Fruit fly (Drosophila melanogaster) whole organism, embryonic: ENCODE measurements around the gene Sld5.

Experiments
- Ada2b ChIP-seq: fragments of 200-800 bp; sonication (Bioruptor generic); IDR thresholded peaks from 2 replicates; pipeline ENCODE4 v1.3.6; 2022; ENCODE audit warnings: missing biosample characterization, missing genetic modification characterization
- CG10147 ChIP-seq: fragments of 200-800 bp; sonication (Bioruptor generic); optimal IDR thresholded peaks from 2 replicates; lab custom pipeline; 2019; ENCODE audit warnings: missing biosample characterization, mild to moderate bottlenecking, missing genetic modification characterization, moderate library complexity
- CG12769 ChIP-seq: fragments of 200-800 bp; sonication (Bioruptor generic); optimal IDR thresholded peaks from 2 replicates; lab custom pipeline; 2019; ENCODE audit warnings: missing biosample characterization, mild to moderate bottlenecking, missing genetic modification characterization, moderate library complexity
- CG15011 ChIP-seq: fragments of 200-800 bp; sonication (Bioruptor generic); optimal IDR thresholded peaks from 3 replicates; lab custom pipeline; 2018; ENCODE audit warnings: missing biosample characterization, mild to moderate bottlenecking, missing genetic modification characterization
- CG1529 ChIP-seq: fragments of 200-800 bp; sonication (Bioruptor generic); optimal IDR thresholded peaks from 3 replicates; lab custom pipeline; 2018; ENCODE audit warnings: missing biosample characterization, missing genetic modification characterization
- CG15479 ChIP-seq: fragments of 200-800 bp; sonication (Bioruptor generic); optimal IDR thresholded peaks from 3 replicates; lab custom pipeline; 2019; ENCODE audit warnings: missing biosample characterization, mild to moderate bottlenecking, missing genetic modification characterization, moderate library complexity
- CG1832 ChIP-seq: fragments of 200-800 bp; sonication (Bioruptor generic); optimal IDR thresholded peaks from 2 replicates; lab custom pipeline; 2017; ENCODE audit warnings: missing biosample characterization, mild to moderate bottlenecking, missing genetic modification characterization, inconsistent platforms
- CG18764 ChIP-seq: fragments of 200-800 bp; sonication (Bioruptor generic); optimal IDR thresholded peaks from 3 replicates; lab custom pipeline; 2016; ENCODE audit warnings: missing biosample characterization, missing genetic modification characterization
- CG30020 ChIP-seq: fragments of 200-800 bp; optimal IDR thresholded peaks from 2 replicates; lab custom pipeline; 2019; ENCODE audit warnings: missing biosample characterization, mild to moderate bottlenecking, missing genetic modification characterization, moderate library complexity
- CG31224 ChIP-seq: fragments of 200-800 bp; sonication (Bioruptor generic); IDR thresholded peaks from 2 replicates; pipeline ENCODE4 v1.3.6; 2022; ENCODE audit warnings: missing biosample characterization, missing genetic modification characterization
- CG32772 ChIP-seq: fragments of 200-800 bp; sonication (Bioruptor generic); IDR thresholded peaks from 2 replicates; pipeline ENCODE4 v1.3.6; 2022; ENCODE audit warnings: missing biosample characterization, missing genetic modification characterization
- CG34376 ChIP-seq: fragments of 200-800 bp; sonication (Bioruptor generic); optimal IDR thresholded peaks from 2 replicates; lab custom pipeline; 2018; ENCODE audit warnings: missing biosample characterization, mild to moderate bottlenecking, missing genetic modification characterization
- CG5245 ChIP-seq: fragments of 200-800 bp; sonication (Bioruptor generic); optimal IDR thresholded peaks from 3 replicates; lab custom pipeline; 2016; ENCODE audit warnings: missing biosample characterization, missing genetic modification characterization
- CG6272 ChIP-seq: fragments of 200-800 bp; sonication (Bioruptor generic); IDR thresholded peaks from 2 replicates; pipeline ENCODE4 v1.3.6; 2022; ENCODE audit warnings: missing biosample characterization, missing genetic modification characterization
- CG6654 ChIP-seq: fragments of 200-800 bp; sonication (Bioruptor generic); optimal IDR thresholded peaks from 2 replicates; lab custom pipeline; 2017; ENCODE audit warnings: missing biosample characterization, mild to moderate bottlenecking, missing genetic modification characterization
- CG8089 ChIP-seq: fragments of 200-800 bp; sonication (Bioruptor generic); optimal IDR thresholded peaks from 3 replicates; lab custom pipeline; 2016; ENCODE audit warnings: missing biosample characterization, missing genetic modification characterization
- CG8765 ChIP-seq: fragments of 200-800 bp; sonication (Bioruptor generic); IDR thresholded peaks from 2 replicates; pipeline ENCODE4 v1.3.6; 2022; ENCODE audit warnings: missing biosample characterization, missing genetic modification characterization
- CG8944 ChIP-seq: fragments of 200-800 bp; sonication (Bioruptor generic); optimal IDR thresholded peaks from 3 replicates; lab custom pipeline; 2016; ENCODE audit warnings: missing biosample characterization, missing genetic modification characterization
- CG9817 ChIP-seq: fragments of 200-800 bp; sonication (Bioruptor generic); optimal IDR thresholded peaks from 2 replicates; lab custom pipeline; 2018; ENCODE audit warnings: missing biosample characterization, mild to moderate bottlenecking, missing genetic modification characterization, moderate library complexity
- Camta ChIP-seq: fragments of 200-800 bp; sonication (Bioruptor generic); optimal IDR thresholded peaks from 2 replicates; lab custom pipeline; 2016; ENCODE audit warnings: missing biosample characterization, missing genetic modification characterization
- Dbx ChIP-seq: fragments of 200-800 bp; sonication (Bioruptor generic); IDR thresholded peaks from 3 replicates; pipeline ENCODE4 v1.3.6; 2022; ENCODE audit warnings: missing biosample characterization, missing genetic modification characterization
- Deaf1 ChIP-seq: fragments of 200-800 bp; optimal IDR thresholded peaks from 3 replicates; lab custom pipeline; 2019; ENCODE audit warnings: missing biosample characterization, mild to moderate bottlenecking, missing genetic modification characterization, moderate library complexity
- Doc2 ChIP-seq: fragments of 200-800 bp; sonication (Bioruptor generic); IDR thresholded peaks from 2 replicates; pipeline ENCODE4 v1.3.6; 2022; ENCODE audit warnings: missing biosample characterization, missing genetic modification characterization
- Fer1 ChIP-seq: fragments of 200-800 bp; sonication (Bioruptor generic); optimal IDR thresholded peaks from 2 replicates; lab custom pipeline; 2017; ENCODE audit warnings: missing biosample characterization, mild to moderate bottlenecking, missing genetic modification characterization
- Hmr ChIP-seq: fragments of 200-800 bp; sonication (Bioruptor generic); optimal IDR thresholded peaks from 3 replicates; lab custom pipeline; 2017; ENCODE audit warnings: mild to moderate bottlenecking, missing biosample characterization, missing genetic modification reagents, missing genetic modification characterization
- Hr51 ChIP-seq, 2 experiments: fragments of 200-800 bp; sonication (Bioruptor generic); optimal IDR thresholded peaks; 2 replicates in 1 of 2; 3 replicates in 1 of 2; lab custom pipeline; 2016 to 2018; ENCODE audit warnings: missing biosample characterization in 2 of 2, missing genetic modification characterization in 2 of 2, mild to moderate bottlenecking in 1 of 2, moderate library complexity in 1 of 2
- Sin3A ChIP-seq: fragments of >200 bp; optimal IDR thresholded peaks from 2 replicates; lab custom pipeline; 2018
- Sox102F ChIP-seq: fragments of 200-800 bp; sonication (Bioruptor generic); optimal IDR thresholded peaks from 2 replicates; lab custom pipeline; 2018; ENCODE audit warnings: missing biosample characterization, mild to moderate bottlenecking, missing genetic modification characterization, moderate library complexity
- bowl ChIP-seq: fragments of 200-800 bp; sonication (Bioruptor generic); IDR thresholded peaks from 2 replicates; pipeline ENCODE4 v1.3.6; 2022; ENCODE audit warnings: missing biosample characterization, missing genetic modification characterization
- caup ChIP-seq: fragments of 200-800 bp; sonication (Bioruptor generic); optimal IDR thresholded peaks from 3 replicates; lab custom pipeline; 2017; ENCODE audit warnings: missing biosample characterization, mild to moderate bottlenecking, missing genetic modification characterization, moderate library complexity; ENCODE audit not compliant: severe bottlenecking
- chinmo ChIP-seq: fragments of 200-800 bp; sonication (Bioruptor generic); IDR thresholded peaks from 4 replicates; pipeline ENCODE4 v1.3.6; 2022; ENCODE audit warnings: missing biosample characterization, missing genetic modification characterization; ENCODE audit not compliant: partially characterized antibody
- chm ChIP-seq: fragments of 200-800 bp; sonication (Bioruptor generic); IDR thresholded peaks from 2 replicates; pipeline ENCODE4 v1.3.6; 2022; ENCODE audit warnings: missing biosample characterization, missing genetic modification characterization
- danr ChIP-seq: fragments of 200-800 bp; sonication (Bioruptor generic); IDR thresholded peaks from 2 replicates; pipeline ENCODE4 v1.3.6; 2022; ENCODE audit warnings: missing biosample characterization, missing genetic modification characterization
- grau ChIP-seq: fragments of 200-800 bp; optimal IDR thresholded peaks from 3 replicates; lab custom pipeline; 2019; ENCODE audit warnings: missing biosample characterization, mild to moderate bottlenecking, missing genetic modification characterization, moderate library complexity
- gro ChIP-seq: fragments of 200-800 bp; sonication (Bioruptor generic); optimal IDR thresholded peaks from 2 replicates; lab custom pipeline; 2016; ENCODE audit warnings: missing biosample characterization, missing genetic modification characterization
- gsb ChIP-seq: fragments of 200-800 bp; sonication (Bioruptor generic); IDR thresholded peaks from 2 replicates; pipeline ENCODE4 v1.3.6; 2022; ENCODE audit warnings: missing biosample characterization, missing genetic modification characterization
- hth ChIP-seq: fragments of >200 bp; optimal IDR thresholded peaks from 2 replicates; lab custom pipeline; 2017; ENCODE audit warnings: inconsistent platforms
- kah ChIP-seq: fragments of 200-800 bp; sonication (Bioruptor generic); optimal IDR thresholded peaks from 2 replicates; lab custom pipeline; 2018; ENCODE audit warnings: missing biosample characterization, mild to moderate bottlenecking, missing genetic modification characterization
- oc ChIP-seq: fragments of 200-800 bp; sonication (Bioruptor generic); optimal IDR thresholded peaks from 2 replicates; lab custom pipeline; 2018; ENCODE audit warnings: missing biosample characterization, mild to moderate bottlenecking, missing genetic modification characterization, moderate library complexity
- odd ChIP-seq: fragments of 200-800 bp; sonication (Bioruptor generic); optimal IDR thresholded peaks from 2 replicates; lab custom pipeline; 2017; ENCODE audit warnings: missing biosample characterization, mild to moderate bottlenecking, missing genetic modification characterization
- onecut ChIP-seq: fragments of 200-800 bp; sonication (Bioruptor generic); IDR thresholded peaks from 2 replicates; pipeline ENCODE4 v1.3.6; 2022; ENCODE audit warnings: missing biosample characterization, missing genetic modification characterization
- pb ChIP-seq: fragments of 200-800 bp; sonication (Bioruptor generic); optimal IDR thresholded peaks from 3 replicates; lab custom pipeline; 2016; ENCODE audit warnings: missing biosample characterization, missing genetic modification characterization
- peb ChIP-seq: fragments of 200-800 bp; sonication (Bioruptor generic); IDR thresholded peaks from 2 replicates; pipeline ENCODE4 v1.3.6; 2022; ENCODE audit warnings: missing biosample characterization, missing genetic modification characterization
- pho ChIP-seq: fragments of 200-800 bp; sonication (Bioruptor generic); optimal IDR thresholded peaks from 2 replicates; lab custom pipeline; 2016; ENCODE audit warnings: missing biosample characterization, missing genetic modification characterization
- row ChIP-seq: fragments of 200-800 bp; sonication (Bioruptor generic); IDR thresholded peaks from 3 replicates; pipeline ENCODE4 v1.3.6; 2022; ENCODE audit warnings: missing biosample characterization, missing genetic modification characterization
- schlank ChIP-seq: fragments of 200-800 bp; sonication (Bioruptor generic); optimal IDR thresholded peaks from 2 replicates; lab custom pipeline; 2018; ENCODE audit warnings: missing biosample characterization, mild to moderate bottlenecking, missing genetic modification characterization
- sens-2 ChIP-seq: fragments of 200-800 bp; sonication (Bioruptor generic); IDR thresholded peaks from 2 replicates; pipeline ENCODE4 v1.3.6; 2022; ENCODE audit warnings: missing biosample characterization, missing genetic modification characterization
- sqz ChIP-seq: fragments of 200-800 bp; sonication (Bioruptor generic); optimal IDR thresholded peaks from 3 replicates; lab custom pipeline; 2018; ENCODE audit warnings: missing biosample characterization, mild to moderate bottlenecking, missing genetic modification characterization
- sr ChIP-seq: fragments of 200-800 bp; sonication (Bioruptor generic); IDR thresholded peaks from 3 replicates; pipeline ENCODE4 v1.3.6; 2022; ENCODE audit warnings: missing biosample characterization, missing genetic modification characterization
- tx ChIP-seq: fragments of 200-800 bp; sonication (Bioruptor generic); optimal IDR thresholded peaks from 2 replicates; lab custom pipeline; 2016; ENCODE audit warnings: missing biosample characterization, missing genetic modification characterization
- z ChIP-seq: fragments of 200-800 bp; sonication (Bioruptor generic); IDR thresholded peaks from 3 replicates; pipeline ENCODE4 v1.3.6; 2022; ENCODE audit warnings: missing biosample characterization, missing genetic modification characterization
- zfh2 ChIP-seq: fragments of 200-800 bp; sonication (Bioruptor generic); optimal IDR thresholded peaks from 2 replicates; lab custom pipeline; 2016; ENCODE audit warnings: missing biosample characterization, missing genetic modification characterization

Gene Sld5

dm6 chr3R:26059195-26059594 lies 2.8 kb upstream of the Sld5 start, which contains the start of the genes RpL34a and Trmt61 (continued):
- TF ChIP-seq CG1832 (GFP tag; lab: Kevin White, UChicago) (no peak), Ada2b (GFP tag; lab: Robert Waterston, UW) (peak; percentile 56), CG32772 (GFP tag; lab: Robert Waterston, UW) (peak; percentile 64), CG9817 (tag; lab: Kevin White, UChicago) (peak; percentile 83), CG6654 (GFP tag; lab: Kevin White, UChicago) (peak; percentile 59), Camta (GFP tag; lab: Kevin White, UChicago) (peak; percentile 88), chm (GFP tag; lab: Robert Waterston, UW) (peak; percentile 72), CG15479 (GFP tag; lab: Kevin White, UChicago) (peak; percentile 24), tx (peak; percentile 53), onecut (GFP tag; lab: Robert Waterston, UW) (peak; percentile 70), chinmo (GFP tag; lab: Robert Waterston, UW) (no peak), zfh2 (peak; percentile 65), CG1529 (peak; percentile 81), CG31224 (GFP tag; lab: Robert Waterston, UW) (peak; percentile 46), sr (0 out of 3 replicates have a peak, but pooled peaks have one; percentile 39), odd (GFP tag; lab: Kevin White, UChicago) (peak; percentile 92), bowl (GFP tag; lab: Robert Waterston, UW) (peak; percentile 10; the same call in 1 of the 2 replicates), CG10147 (GFP tag; lab: Kevin White, UChicago) (peak; percentile 92), CG8944 (GFP tag; lab: Kevin White, UChicago) (peak; percentile 46), CG30020 (tag; lab: Kevin White, UChicago) (peak; percentile 76), CG18764 (GFP tag; lab: Kevin White, UChicago) (peak; percentile 71), sqz (GFP tag; lab: Kevin White, UChicago) (peak; percentile 90), Sin3A (lab: Kevin White, UChicago) (no peak), Hmr (GFP tag; lab: Kevin White, UChicago) (peak; percentile 94), Dbx (GFP tag; lab: Robert Waterston, UW) (peak; percentile 84), sens-2 (GFP tag; lab: Robert Waterston, UW) (0 out of 2 replicates have a peak, but pooled peaks have one; percentile 25), danr (GFP tag; lab: Robert Waterston, UW) (peak; percentile 41; the same call in 1 of the 2 replicates), caup (GFP tag; lab: Kevin White, UChicago) (peak; percentile 95), CG12769 (tag; lab: Kevin White, UChicago) (no peak), CG34376 (peak; percentile 97), grau (tag; lab: Kevin White, UChicago) (peak; percentile 86), hth (lab: Kevin White, UChicago) (no peak), CG5245 (GFP tag; lab: Kevin White, UChicago) (peak; percentile 62), CG8765 (GFP tag; lab: Robert Waterston, UW) (no peak), Fer1 (GFP tag; lab: Kevin White, UChicago) (peak; percentile 95), oc (tag; lab: Kevin White, UChicago) (peak; percentile 76), row (GFP tag; lab: Robert Waterston, UW) (peak; percentile 79), CG8089 (GFP tag; lab: Kevin White, UChicago) (peak; percentile 65), kah (GFP tag; lab: Kevin White, UChicago) (peak; percentile 83), gsb (GFP tag; lab: Robert Waterston, UW) (peak; percentile 64; the same call in 1 of the 2 replicates), pho (peak; percentile 81), CG6272 (peak; percentile 45), peb (no peak; the same call in 1 of the 2 replicates), pb (GFP tag; lab: Kevin White, UChicago) (peak; percentile 64), Hr51 (GFP tag; optimal IDR thresholded peaks at IDR 0.05; lab: Kevin White, UChicago) (peak; percentile 76 to 86), Doc2 (no peak), Deaf1 (no peak), Sox102F (peak; percentile 70), CG15011 (GFP tag; lab: Kevin White, UChicago) (peak; percentile 88), z (no peak), gro (GFP tag; lab: Kevin White, UChicago) (no peak), schlank (tag; lab: Kevin White, UChicago) (peak; percentile 82)
